Worm (Caenorhabditis elegans) whole organism, L3 larva: ENCODE measurements around the gene F12A10.9.

Experiments used
- aly-2 ChIP-seq: fragments of 150-350 bp; optimal IDR thresholded peaks from 2 replicates; lab custom pipeline; 2014; ENCODE audit warnings: missing biosample characterization, missing genetic modification characterization
- ama-1 ChIP-seq: fragments of 150-350 bp; optimal IDR thresholded peaks from 2 replicates; lab custom pipeline; 2018
- ceh-28 ChIP-seq: fragments of 150-350 bp; optimal IDR thresholded peaks from 2 replicates; lab custom pipeline; 2014; ENCODE audit warnings: missing biosample characterization, missing genetic modification reagents, missing genetic modification characterization
- ceh-9 ChIP-seq: sonication (generic microtip); optimal IDR thresholded peaks from 2 replicates; lab custom pipeline; 2018; ENCODE audit warnings: missing biosample characterization, missing genetic modification characterization
- daf-12 ChIP-seq: fragments of 150-350 bp; optimal IDR thresholded peaks from 2 replicates; lab custom pipeline; 2014; ENCODE audit warnings: missing biosample characterization, missing genetic modification reagents, missing genetic modification characterization
- egl-5 ChIP-seq: fragments of 150-350 bp; optimal IDR thresholded peaks from 2 replicates; lab custom pipeline; 2017; ENCODE audit warnings: missing biosample characterization, missing genetic modification reagents, missing genetic modification characterization, inconsistent platforms
- elt-1 ChIP-seq: fragments of 150-350 bp; optimal IDR thresholded peaks from 2 replicates; lab custom pipeline; 2014; ENCODE audit warnings: missing biosample characterization, missing genetic modification characterization
- elt-2 ChIP-seq: sonication (generic microtip); optimal IDR thresholded peaks from 2 replicates; lab custom pipeline; 2016; ENCODE audit warnings: missing genetic modification reagents, mild to moderate bottlenecking, missing genetic modification characterization, missing compliant biosample characterization
- fos-1 ChIP-seq: fragments of 150-350 bp; optimal IDR thresholded peaks from 2 replicates; lab custom pipeline; 2014; ENCODE audit warnings: missing biosample characterization, missing genetic modification characterization
- jun-1 ChIP-seq: fragments of 150-350 bp; optimal IDR thresholded peaks from 2 replicates; lab custom pipeline; 2014; ENCODE audit warnings: missing biosample characterization, missing genetic modification reagents, missing genetic modification characterization
- lin-15B ChIP-seq: fragments of 150-350 bp; optimal IDR thresholded peaks from 2 replicates; lab custom pipeline; 2014; ENCODE audit warnings: missing biosample characterization, missing genetic modification characterization
- lin-39 ChIP-seq: fragments of 150-350 bp; optimal IDR thresholded peaks from 2 replicates; lab custom pipeline; 2018; ENCODE audit warnings: missing biosample characterization, missing genetic modification reagents, missing genetic modification characterization
- lsy-12 ChIP-seq: sonication (generic microtip); optimal IDR thresholded peaks from 2 replicates; lab custom pipeline; 2016; ENCODE audit warnings: mild to moderate bottlenecking, missing genetic modification characterization, missing compliant biosample characterization
- nfya-1 ChIP-seq: sonication (generic microtip); optimal IDR thresholded peaks from 2 replicates; lab custom pipeline; 2017; ENCODE audit warnings: missing genetic modification characterization, mild to moderate bottlenecking, missing compliant biosample characterization, antibody characterized with exemption, moderate library complexity; ENCODE audit not compliant: insufficient read depth
- nhr-11 ChIP-seq: fragments of 150-350 bp; optimal IDR thresholded peaks from 2 replicates; lab custom pipeline; 2014; ENCODE audit warnings: missing biosample characterization, missing genetic modification characterization
- nhr-12 ChIP-seq: fragments of 150-350 bp; optimal IDR thresholded peaks from 2 replicates; lab custom pipeline; 2014; ENCODE audit warnings: missing biosample characterization, missing genetic modification characterization
- nhr-23 ChIP-seq: fragments of 150-350 bp; optimal IDR thresholded peaks from 2 replicates; lab custom pipeline; 2014; ENCODE audit warnings: missing biosample characterization, missing genetic modification reagents, missing genetic modification characterization
- nhr-237 ChIP-seq: fragments of 150-350 bp; optimal IDR thresholded peaks from 2 replicates; lab custom pipeline; 2014; ENCODE audit warnings: missing biosample characterization, missing genetic modification characterization
- nhr-25 ChIP-seq: sonication (generic microtip); optimal IDR thresholded peaks from 2 replicates; lab custom pipeline; 2017; ENCODE audit warnings: missing biosample characterization, missing genetic modification characterization
- nhr-28 ChIP-seq: fragments of 150-350 bp; optimal IDR thresholded peaks from 2 replicates; lab custom pipeline; 2014; ENCODE audit warnings: missing biosample characterization, missing genetic modification characterization
- pha-4 ChIP-seq: fragments of 150-350 bp; optimal IDR thresholded peaks from 2 replicates; lab custom pipeline; 2014; ENCODE audit warnings: missing biosample characterization, missing genetic modification reagents, missing genetic modification characterization
- pqm-1 ChIP-seq: fragments of 150-350 bp; optimal IDR thresholded peaks from 2 replicates; lab custom pipeline; 2017; ENCODE audit warnings: missing biosample characterization, missing genetic modification characterization, inconsistent platforms
- sea-2 ChIP-seq: fragments of 150-350 bp; sonication (generic microtip); optimal IDR thresholded peaks from 4 replicates; lab custom pipeline; 2014; ENCODE audit warnings: missing biosample characterization, missing genetic modification reagents, missing genetic modification characterization
- unc-39 ChIP-seq: sonication (generic microtip); optimal IDR thresholded peaks from 4 replicates; lab custom pipeline; 2017; ENCODE audit warnings: missing biosample characterization, missing genetic modification characterization
- ztf-11 ChIP-seq: fragments of 150-350 bp; optimal IDR thresholded peaks from 2 replicates; lab custom pipeline; 2014; ENCODE audit warnings: missing biosample characterization, missing genetic modification characterization
- ztf-4 ChIP-seq: fragments of 150-350 bp; optimal IDR thresholded peaks from 2 replicates; lab custom pipeline; 2014; ENCODE audit warnings: missing biosample characterization, missing genetic modification characterization

F12A10.9 gene

DNA sequence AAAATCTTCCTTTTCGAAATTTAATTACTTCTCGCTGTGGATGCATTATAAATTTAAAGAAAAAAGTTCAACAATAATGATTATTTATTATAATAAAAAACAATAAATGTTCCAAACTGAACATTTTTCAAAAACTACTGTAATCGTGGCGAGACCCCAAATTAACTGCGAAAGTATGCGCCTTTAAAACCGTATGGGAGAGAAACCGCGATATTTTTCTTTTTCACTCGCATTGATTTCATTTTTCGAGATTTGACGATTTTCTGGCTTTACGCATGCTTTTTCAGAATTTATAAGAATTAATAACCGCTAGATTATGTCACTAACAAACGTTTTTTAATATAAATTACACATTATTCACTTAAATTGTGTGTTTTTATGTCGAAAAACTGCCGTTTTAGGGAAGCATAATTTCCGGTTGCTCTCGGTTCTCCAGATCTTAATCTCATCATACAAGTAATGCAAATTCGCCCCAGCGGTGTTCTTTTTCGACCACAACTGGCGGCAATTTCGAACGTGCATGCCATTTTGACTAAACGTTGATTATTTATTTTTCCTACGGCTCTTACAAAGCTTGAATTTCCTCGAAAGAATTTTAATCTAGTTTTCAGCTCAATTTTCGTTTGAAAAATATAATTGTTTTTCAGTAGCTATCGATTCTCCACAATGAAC lies 2.6 kb downstream of the F12A10.9 start, which contains the start of gene F12A10.8:
F12A10.8 (minus strand) TSS at position 79 of the 672 bp plus-strand sequence.
- TF ChIP-seq aly-2 (tag; lab: Kevin White, UChicago) (no peak), ztf-11 (tag; lab: Kevin White, UChicago) (no peak), nfya-1 (tag; lab: Kevin White, UChicago) (peak; percentile 44), elt-1 (peak; percentile 5), lin-15B (tag; lab: Kevin White, UChicago) (peak; percentile 76), elt-2 (tag; lab: Kevin White, UChicago) (peak; percentile 13), ama-1 (no peak), nhr-12 (tag; lab: Kevin White, UChicago) (no peak), lin-39 (tag; lab: Kevin White, UChicago) (peak; percentile 37)

DNA sequence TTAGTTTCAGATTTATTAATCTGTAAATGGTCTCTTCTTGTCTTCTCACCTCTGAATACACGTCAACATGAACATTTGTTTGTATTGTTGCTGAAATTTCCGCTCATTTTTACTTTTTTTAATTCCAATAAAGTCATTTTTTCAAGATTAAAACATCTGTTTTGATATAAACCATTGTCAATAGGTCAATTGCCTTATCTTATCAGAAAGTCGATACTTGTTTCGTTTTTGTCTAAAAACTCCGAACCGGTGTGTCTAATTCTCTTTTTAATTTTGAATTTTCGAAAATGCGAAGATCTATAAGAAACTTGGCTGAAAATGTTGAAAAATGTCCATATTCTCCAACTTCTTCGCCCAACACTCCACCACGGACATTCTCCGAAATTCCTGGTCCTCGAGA lies 5.3 kb downstream of the F12A10.9 start, which contains the start of gene cyp-44A1:
cyp-44A1 (plus strand) TSS at position 285 of the 400 bp plus-strand sequence.
- TF ChIP-seq elt-2 (tag; lab: Kevin White, UChicago) = peak; percentile 67
- TF ChIP-seq ceh-28 (tag; lab: Kevin White, UChicago) = no peak
- no peak for TF ChIP-seq jun-1 (tag; lab: Kevin White, UChicago)
- TF ChIP-seq aly-2 (tag; lab: Kevin White, UChicago) = no peak
- no peak for TF ChIP-seq ztf-4 (tag; lab: Kevin White, UChicago)
- TF ChIP-seq egl-5 (tag; lab: Kevin White, UChicago) = no peak

DNA sequence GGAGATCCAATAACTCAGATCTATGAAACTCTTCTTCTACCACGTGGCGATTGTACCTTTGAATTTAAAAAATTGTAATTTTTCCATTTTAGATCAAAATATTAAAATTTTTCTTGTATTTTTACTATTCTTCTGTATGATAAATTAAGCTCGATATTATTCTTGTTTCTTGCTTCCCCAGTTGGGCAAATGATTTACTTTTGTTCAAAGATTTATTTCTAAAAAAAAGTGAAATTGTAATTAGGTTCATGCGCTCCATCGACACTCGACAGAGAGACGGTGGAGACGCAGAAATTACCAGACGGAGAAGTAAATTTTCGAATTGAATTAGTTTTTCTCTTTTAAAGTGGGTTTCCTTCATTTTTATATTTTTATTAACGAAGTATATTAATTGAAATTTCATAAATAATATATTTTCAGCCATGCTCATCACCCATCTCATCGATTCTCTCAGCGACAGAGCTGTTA lies 7.4 kb downstream of the F12A10.9 start, which contains the start of gene npp-24:
npp-24 (plus strand) TSS at position 51 of the 468 bp plus-strand sequence.
- TF ChIP-seq unc-39 (tag; lab: Kevin White, UChicago) (no peak), nhr-28 (tag; lab: Kevin White, UChicago) (no peak), pha-4 (tag; lab: Kevin White, UChicago) (peak; percentile 27), sea-2 (GFP tag; lab: Kevin White, UChicago) (no peak), fos-1 (no peak), elt-2 (tag; lab: Kevin White, UChicago) (peak; percentile 23), ceh-28 (tag; lab: Kevin White, UChicago) (no peak), elt-1 (no peak), lin-15B (tag; lab: Kevin White, UChicago) (peak; percentile 1), nhr-11 (tag; lab: Kevin White, UChicago) (no peak), daf-12 (tag; lab: Kevin White, UChicago) (no peak), nhr-23 (tag; lab: Kevin White, UChicago) (no peak)

DNA sequence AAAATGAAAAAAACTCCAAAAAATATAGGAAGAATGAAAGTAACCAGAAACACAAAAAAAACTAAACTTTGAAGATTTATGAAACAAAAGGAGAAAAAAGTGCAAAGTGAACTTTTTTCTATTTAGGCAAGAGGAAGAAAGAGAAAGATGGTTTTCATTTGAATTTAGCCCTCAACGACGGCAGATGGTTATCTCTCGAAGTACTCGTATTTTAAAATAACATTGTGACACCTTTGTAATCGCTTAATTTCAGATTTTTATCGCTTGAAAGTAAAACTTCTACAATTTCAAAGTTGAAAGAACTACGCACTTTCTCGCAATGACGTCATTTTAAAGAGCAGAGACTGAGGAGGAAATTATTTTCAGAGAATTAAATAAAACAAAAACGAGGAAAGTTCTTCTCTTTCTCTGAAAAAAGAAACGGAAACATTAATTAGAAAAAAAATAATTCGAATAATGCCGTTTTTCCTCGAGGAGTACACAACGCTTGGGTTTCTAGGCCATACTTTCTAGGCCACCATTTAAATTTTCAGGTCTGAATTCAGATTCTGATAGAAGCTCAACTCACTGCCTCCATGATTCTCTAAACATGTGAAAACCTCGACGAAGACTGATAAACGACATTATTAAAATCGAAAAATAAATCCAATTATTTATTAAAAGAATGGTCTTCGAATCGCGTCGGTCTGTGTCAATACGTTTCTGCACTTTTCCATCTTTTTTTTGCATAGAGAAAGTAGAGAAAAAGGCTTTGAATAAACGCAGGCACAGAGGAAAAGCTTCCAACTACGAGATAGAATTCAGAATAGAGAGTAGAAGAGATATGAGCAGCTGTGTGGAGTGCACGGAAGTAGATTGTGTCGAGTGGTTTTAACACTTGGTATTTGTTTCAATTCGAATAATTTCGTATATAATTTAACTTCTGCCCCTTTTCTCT lies 13.2 kb downstream of the F12A10.9 start:
- peak; percentile 64 for TF ChIP-seq nfya-1 (tag; lab: Kevin White, UChicago)
- peak; percentile 63 for TF ChIP-seq elt-1
- peak; percentile 2 for TF ChIP-seq lin-15B (tag; lab: Kevin White, UChicago)
- TF ChIP-seq pha-4 (tag; lab: Kevin White, UChicago) = peak; percentile 38
- TF ChIP-seq nhr-237 (tag; lab: Kevin White, UChicago) = no peak
- TF ChIP-seq nhr-25 (tag; lab: Kevin White, UChicago) = peak; percentile 39
- TF ChIP-seq egl-5 (tag; lab: Kevin White, UChicago) = no peak
- TF ChIP-seq ceh-9 (tag; lab: Kevin White, UChicago) = no peak

DNA sequence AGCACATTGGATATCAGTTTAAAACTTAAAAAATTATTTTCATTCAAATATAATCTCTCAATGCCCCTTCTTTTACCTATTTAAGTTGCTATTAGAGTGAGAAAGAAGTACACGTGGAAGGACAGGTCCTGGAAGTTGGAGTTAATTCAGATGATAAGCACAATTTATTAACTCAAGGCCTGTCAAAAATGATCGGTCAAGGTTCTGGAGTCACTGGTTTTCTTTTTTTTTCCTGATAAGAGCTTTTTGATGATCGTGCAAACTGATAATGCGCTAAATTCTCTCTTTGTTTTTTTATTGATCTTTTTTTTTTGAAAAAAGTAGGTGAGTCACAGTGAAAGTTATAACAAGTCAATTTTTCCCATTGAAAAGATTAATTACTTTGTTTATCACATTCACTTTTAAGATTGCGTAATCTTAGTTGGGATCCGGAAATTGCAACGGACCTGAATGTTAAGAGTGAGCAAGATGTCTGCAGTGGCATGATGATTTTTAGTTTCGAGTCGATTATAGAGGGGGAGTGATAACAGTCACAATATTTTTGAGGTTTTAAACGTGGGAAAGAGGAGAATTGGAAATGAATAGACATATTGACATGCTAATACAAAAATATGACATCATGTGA lies 14.1 kb downstream of the F12A10.9 start:
- TF ChIP-seq elt-2 (tag; lab: Kevin White, UChicago) = peak; percentile 100
- peak; percentile 68 for TF ChIP-seq pqm-1 (tag; lab: Kevin White, UChicago)
- TF ChIP-seq ztf-4 (tag; lab: Kevin White, UChicago) = no peak
- TF ChIP-seq lsy-12 (tag; lab: Kevin White, UChicago) = no peak
